Fruit fly (Drosophila melanogaster): Measurements from ENCODE around the gene Pi3K92E.

The Pi3K92E gene

dm6 chr3R:20604078-20604477 is 30.5 kb downstream of the Pi3K92E start:
- TF ChIP-seq CG32532 (GFP tag; IDR thresholded peaks at IDR 0.05) (peak; percentile 24; the same call in 1 of the 2 replicates), lab (GFP tag; optimal IDR thresholded peaks at IDR 0.05) (peak; percentile 25), sr (GFP tag; IDR thresholded peaks at IDR 0.05) (peak; percentile 98), CG4820 (GFP tag; optimal IDR thresholded peaks at IDR 0.05) (no peak), Sin3A (optimal IDR thresholded peaks at IDR 0.05) (no peak), CG10209 (GFP tag; optimal IDR thresholded peaks at IDR 0.05) (no peak), ttk (GFP tag; IDR thresholded peaks at IDR 0.05) (0 out of 2 replicates have a peak, but pooled peaks have one; percentile 29), crol (GFP tag; IDR thresholded peaks at IDR 0.05) (peak; percentile 63), ind (GFP tag; optimal IDR thresholded peaks at IDR 0.05) (no peak), nom (GFP tag; optimal IDR thresholded peaks at IDR 0.05) (peak; percentile 47), CG16863 (GFP tag; optimal IDR thresholded peaks at IDR 0.05) (no peak), Pdp1 (GFP tag; optimal IDR thresholded peaks at IDR 0.05) (peak in 1 of 2 experiments; percentile 10), ci (GFP tag; IDR thresholded peaks at IDR 0.05) (peak; percentile 37; the same call in 2 of the 3 replicates), CG11456 (GFP tag; IDR thresholded peaks at IDR 0.05) (0 out of 3 replicates have a peak, but pooled peaks have one; percentile 7), dati (GFP tag; IDR thresholded peaks at IDR 0.05) (no peak), Hr51 (GFP tag; optimal IDR thresholded peaks at IDR 0.05) (no peak), lov (optimal IDR thresholded peaks at IDR 0.05) (no peak), lov (GFP tag; IDR thresholded peaks at IDR 0.05) (0 out of 3 replicates have a peak, but pooled peaks have one; percentile 32), chinmo (GFP tag; IDR thresholded peaks at IDR 0.05; ENCODE audit: partially characterized antibody) (0 out of 4 replicates have a peak, but pooled peaks have one; percentile 56), CG10543 (GFP tag; optimal IDR thresholded peaks at IDR 0.05) (peak; percentile 87), so (GFP tag; IDR thresholded peaks at IDR 0.05) (no peak), CG7745 (tag; optimal IDR thresholded peaks at IDR 0.05) (no peak), Deaf1 (tag; optimal IDR thresholded peaks at IDR 0.05) (peak; percentile 96), CG10267 (tag; optimal IDR thresholded peaks at IDR 0.05) (no peak), CG17328 (GFP tag; IDR thresholded peaks at IDR 0.05) (no peak), nau (GFP tag; optimal IDR thresholded peaks at IDR 0.05) (peak; percentile 78), ftz-f1 (GFP tag; optimal IDR thresholded peaks at IDR 0.05) (peak; percentile 26), gcm (GFP tag; optimal IDR thresholded peaks at IDR 0.05) (peak; percentile 79), Drgx (GFP tag; IDR thresholded peaks at IDR 0.05) (peak; percentile 36; the same call in 1 of the 2 replicates), CG8290 (GFP tag; optimal IDR thresholded peaks at IDR 0.05) (no peak), CG8290 (tag; optimal IDR thresholded peaks at IDR 0.05) (peak in 1 of 2 experiments; percentile 46), chm (GFP tag; IDR thresholded peaks at IDR 0.05) (0 out of 2 replicates have a peak, but pooled peaks have one; percentile 29), CG6175 (GFP tag; IDR thresholded peaks at IDR 0.05) (peak; percentile 91), Med (GFP tag) (peak; percentile 79), CG12769 (tag; optimal IDR thresholded peaks at IDR 0.05) (peak; percentile 89), CG13894 (tag; optimal IDR thresholded peaks at IDR 0.05) (peak; percentile 31), gsb (GFP tag; IDR thresholded peaks at IDR 0.05) (0 out of 2 replicates have a peak, but pooled peaks have one; percentile 15), HLH3B (GFP tag; IDR thresholded peaks at IDR 0.05) (peak; percentile 7; the same call in 1 of the 2 replicates), slbo (GFP tag; IDR thresholded peaks at IDR 0.05) (0 out of 2 replicates have a peak, but pooled peaks have one; percentile 15), sd (tag; optimal IDR thresholded peaks at IDR 0.05) (peak; percentile 3), Rfx (GFP tag; IDR thresholded peaks at IDR 0.05) (peak; percentile 35; the same call in 1 of the 2 replicates)

- TF ChIP-seq zen (tag; optimal IDR thresholded peaks at IDR 0.05) (no peak), CG1024 (GFP tag; IDR thresholded peaks at IDR 0.05) (no peak), Hey (tag; optimal IDR thresholded peaks at IDR 0.05) (peak; percentile 30), Kr (GFP tag; optimal IDR thresholded peaks at IDR 0.05) (no peak), zf30C (GFP tag; optimal IDR thresholded peaks at IDR 0.05) (no peak), Jarid2 (GFP tag; optimal IDR thresholded peaks at IDR 0.05) (no peak), Max (GFP tag; optimal IDR thresholded peaks at IDR 0.05) (no peak), jing (GFP tag; optimal IDR thresholded peaks at IDR 0.05) (no peak), pzg (GFP tag; optimal IDR thresholded peaks at IDR 0.05) (no peak), grn (GFP tag; optimal IDR thresholded peaks at IDR 0.05) (peak; percentile 40), exex (tag; optimal IDR thresholded peaks at IDR 0.05) (peak; percentile 92), Dip2 (GFP tag; IDR thresholded peaks at IDR 0.05) (no peak), sug (tag; optimal IDR thresholded peaks at IDR 0.05) (peak; percentile 24)
Observed at dm6 chr3R:20602599-20602998, 31.9 kb downstream of the Pi3K92E start.

All from whole organism, embryonic.